Worm (Caenorhabditis elegans) whole organism, midembryonic: ENCODE data around the gene ptc-1.

Source experiments
- T22C8.4 ChIP-seq: fragments of 200-800 bp; sonication (Bioruptor generic); IDR thresholded peaks from 2 replicates; pipeline ENCODE4 v1.3.6; 2022; ENCODE audit warnings: missing genetic modification characterization, missing compliant biosample characterization
- flt-1 ChIP-seq: fragments of 200-800 bp; sonication (Bioruptor generic); IDR thresholded peaks from 2 replicates; pipeline ENCODE4 v1.3.6; 2022; ENCODE audit warnings: missing genetic modification characterization, missing compliant biosample characterization
- klf-2 ChIP-seq: fragments of 200-800 bp; sonication (Bioruptor generic); conservative IDR thresholded peaks from 2 replicates; pipeline ENCODE4 v1.3.6; 2022; ENCODE audit warnings: missing genetic modification reagents, missing genetic modification characterization, missing compliant biosample characterization
- ztf-23 ChIP-seq: fragments of 200-800 bp; sonication (Bioruptor generic); IDR thresholded peaks from 2 replicates; pipeline ENCODE4 v1.3.6; 2022; ENCODE audit warnings: missing genetic modification reagents, missing genetic modification characterization, missing compliant biosample characterization
- ztf-29 ChIP-seq: fragments of 200-800 bp; sonication (Bioruptor generic); IDR thresholded peaks from 2 replicates; pipeline ENCODE4 v1.3.6; 2022; ENCODE audit warnings: missing genetic modification reagents, missing genetic modification characterization, missing compliant biosample characterization

DNA sequence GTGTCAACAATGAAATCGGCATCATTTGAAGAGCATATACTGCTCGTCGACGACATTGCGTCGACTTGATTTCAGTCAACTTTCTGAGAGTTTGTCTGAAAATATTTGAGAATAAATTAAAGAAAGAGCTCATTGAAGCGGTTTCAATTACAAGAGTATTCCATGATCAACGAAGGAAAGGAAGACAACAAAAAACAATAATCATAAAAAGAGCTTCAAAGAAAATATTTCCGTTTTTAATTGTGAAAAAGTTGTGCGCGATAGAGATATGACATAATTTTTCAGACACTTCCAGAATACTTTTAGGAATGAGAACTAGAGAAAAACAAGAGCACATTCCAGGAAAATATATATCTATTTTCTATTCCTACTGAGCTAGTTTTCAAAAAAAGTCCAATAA is 35.6 kb downstream of the ptc-1 start, which contains the start of gene spv-1:
- TF ChIP-seq ztf-23 (GFP tag; lab: Robert Waterston, UW): no peak
- no peak for TF ChIP-seq ztf-29 (GFP tag; lab: Robert Waterston, UW)
- no peak for TF ChIP-seq flt-1 (GFP tag; lab: Robert Waterston, UW)
- no peak for TF ChIP-seq klf-2 (GFP tag; lab: Robert Waterston, UW)
- TF ChIP-seq T22C8.4 (GFP tag; lab: Robert Waterston, UW): no peak
